Worm (Caenorhabditis elegans) whole organism, midembryonic: ENCODE data around the gene fbxa-59.

Source experiments
- klf-2 ChIP-seq: fragments of 200-800 bp; sonication (Bioruptor generic); conservative IDR thresholded peaks from 2 replicates; pipeline ENCODE4 v1.3.6; 2022; ENCODE audit warnings: missing genetic modification reagents, missing genetic modification characterization, missing compliant biosample characterization
- ztf-23 ChIP-seq: fragments of 200-800 bp; sonication (Bioruptor generic); IDR thresholded peaks from 2 replicates; pipeline ENCODE4 v1.3.6; 2022; ENCODE audit warnings: missing genetic modification reagents, missing genetic modification characterization, missing compliant biosample characterization
- ztf-29 ChIP-seq: fragments of 200-800 bp; sonication (Bioruptor generic); IDR thresholded peaks from 2 replicates; pipeline ENCODE4 v1.3.6; 2022; ENCODE audit warnings: missing genetic modification reagents, missing genetic modification characterization, missing compliant biosample characterization

DNA sequence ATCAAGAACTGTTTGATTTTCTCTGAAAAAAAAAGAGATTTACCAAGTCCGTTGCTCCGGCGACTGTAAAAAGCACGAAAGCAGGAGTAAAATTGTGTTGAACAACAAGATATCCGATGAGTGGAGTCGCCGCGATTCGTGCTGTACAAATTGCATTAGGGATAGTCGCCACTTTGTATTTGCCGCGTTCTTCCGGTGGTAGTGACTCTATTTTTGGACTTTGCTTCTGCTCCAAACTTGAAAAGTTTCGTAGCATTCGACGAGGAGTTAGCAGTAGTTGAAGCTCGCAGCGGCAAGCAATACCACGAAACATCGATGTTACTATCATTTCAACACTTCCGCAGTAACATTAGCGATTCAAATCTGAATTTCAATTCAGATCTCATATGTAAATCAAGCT lies 33.7 kb downstream of the fbxa-59 start, which contains the start of gene crls-1:
- TF ChIP-seq ztf-23 (GFP tag; lab: Robert Waterston, UW) (no peak), ztf-29 (no peak), klf-2 (GFP tag; lab: Robert Waterston, UW) (no peak)
